Worm (Caenorhabditis elegans) whole organism, young adult: ENCODE measurements around the gene dsl-3.

Experiments used
- D2030.7 ChIP-seq: fragments of 200-800 bp; sonication (Bioruptor generic); IDR thresholded peaks from 2 replicates; pipeline ENCODE4 v1.3.6; 2022; ENCODE audit warnings: missing genetic modification reagents, missing genetic modification characterization, missing compliant biosample characterization
- F10E7.11 ChIP-seq: sonication (generic microtip); optimal IDR thresholded peaks from 2 replicates; lab custom pipeline; 2017; ENCODE audit warnings: mild to moderate bottlenecking, missing genetic modification characterization, moderate library complexity, missing compliant biosample characterization
- F33H1.4 ChIP-seq: fragments of 200-800 bp; sonication (Bioruptor generic); IDR thresholded peaks from 2 replicates; pipeline ENCODE4 v1.3.6; 2022; ENCODE audit warnings: missing genetic modification reagents, missing genetic modification characterization, missing compliant biosample characterization
- F37B4.10 ChIP-seq: fragments of 200-800 bp; sonication (Bioruptor generic); IDR thresholded peaks from 2 replicates; pipeline ENCODE4 v1.3.6; 2022; ENCODE audit warnings: missing genetic modification characterization, missing compliant biosample characterization
- F55B11.4 ChIP-seq: sonication (generic microtip); optimal IDR thresholded peaks from 2 replicates; lab custom pipeline; 2016; ENCODE audit warnings: missing compliant biosample characterization, missing genetic modification characterization, borderline replicate concordance; ENCODE audit not compliant: insufficient read depth
- F57A8.1 ChIP-seq: fragments of 200-800 bp; sonication (Bioruptor generic); optimal IDR thresholded peaks from 2 replicates; lab custom pipeline; 2018; ENCODE audit warnings: mild to moderate bottlenecking, missing genetic modification characterization, moderate library complexity, missing compliant biosample characterization
- F57C9.4 ChIP-seq: sonication (generic microtip); optimal IDR thresholded peaks from 2 replicates; lab custom pipeline; 2017; ENCODE audit warnings: mild to moderate bottlenecking, missing genetic modification characterization, missing compliant biosample characterization
- T26A5.8 ChIP-seq: sonication (generic microtip); optimal IDR thresholded peaks from 2 replicates; lab custom pipeline; 2016; ENCODE audit warnings: missing genetic modification characterization, missing compliant biosample characterization
- Y53F4B.3 ChIP-seq: fragments of 200-800 bp; sonication (Bioruptor generic); IDR thresholded peaks from 2 replicates; pipeline ENCODE4 v1.3.6; 2022; ENCODE audit warnings: missing genetic modification reagents, missing genetic modification characterization, missing compliant biosample characterization
- Y79H2A.3 ChIP-seq: fragments of 200-800 bp; sonication (Bioruptor generic); conservative IDR thresholded peaks from 2 replicates; pipeline ENCODE4 v1.3.6; 2022; ENCODE audit warnings: missing genetic modification reagents, missing genetic modification characterization, missing compliant biosample characterization
- ZK185.1 ChIP-seq: sonication (generic microtip); optimal IDR thresholded peaks from 2 replicates; lab custom pipeline; 2016; ENCODE audit warnings: mild to moderate bottlenecking, missing genetic modification characterization, missing compliant biosample characterization; ENCODE audit not compliant: poor library complexity, severe bottlenecking
- athp-1 ChIP-seq: sonication (generic microtip); optimal IDR thresholded peaks from 2 replicates; lab custom pipeline; 2017; ENCODE audit warnings: mild to moderate bottlenecking, missing genetic modification characterization, missing compliant biosample characterization
- cebp-1 ChIP-seq, 2 experiments: fragments of 200-800 bp in 1 of 2; sonication (Bioruptor generic) in 1 of 2; sonication (generic microtip) in 1 of 2; IDR thresholded peaks in 1 of 2; optimal IDR thresholded peaks in 1 of 2; 2 replicates each; pipeline versions ENCODE4 v1.3.6 to Lab custom; 2017 to 2022; ENCODE audit warnings: missing compliant biosample characterization in 2 of 2, missing genetic modification characterization in 2 of 2, mild to moderate bottlenecking in 1 of 2, missing genetic modification reagents in 1 of 2, moderate library complexity in 1 of 2
- ceh-100 ChIP-seq: fragments of 200-800 bp; sonication (Bioruptor generic); IDR thresholded peaks from 2 replicates; pipeline ENCODE4 v1.3.6; 2022; ENCODE audit warnings: missing genetic modification reagents, missing genetic modification characterization, missing compliant biosample characterization
- ceh-40 ChIP-seq: fragments of 200-800 bp; sonication (Bioruptor generic); IDR thresholded peaks from 2 replicates; pipeline ENCODE4 v1.3.6; 2022; ENCODE audit warnings: missing genetic modification characterization, missing compliant biosample characterization
- ceh-91 ChIP-seq: fragments of 200-800 bp; sonication (Bioruptor generic); IDR thresholded peaks from 2 replicates; pipeline ENCODE4 v1.3.6; 2022; ENCODE audit warnings: missing genetic modification reagents, missing genetic modification characterization, missing compliant biosample characterization
- egl-18 ChIP-seq: fragments of 200-800 bp; sonication (Bioruptor generic); IDR thresholded peaks from 2 replicates; pipeline ENCODE4 v1.3.6; 2022; ENCODE audit warnings: missing genetic modification reagents, missing genetic modification characterization, missing compliant biosample characterization
- egrh-3 ChIP-seq: fragments of 200-800 bp; sonication (Bioruptor generic); IDR thresholded peaks from 2 replicates; pipeline ENCODE4 v1.3.6; 2022; ENCODE audit warnings: missing genetic modification reagents, missing genetic modification characterization, missing compliant biosample characterization
- ekl-4 ChIP-seq: fragments of 200-800 bp; sonication (Bioruptor generic); IDR thresholded peaks from 2 replicates; pipeline ENCODE4 v1.3.6; 2022; ENCODE audit warnings: missing genetic modification reagents, missing genetic modification characterization, missing compliant biosample characterization
- fkh-3 ChIP-seq: sonication (generic microtip); optimal IDR thresholded peaks from 2 replicates; lab custom pipeline; 2016; ENCODE audit warnings: mild to moderate bottlenecking, missing genetic modification characterization, missing compliant biosample characterization
- him-1 ChIP-seq: sonication (generic microtip); optimal IDR thresholded peaks from 2 replicates; lab custom pipeline; 2016; ENCODE audit warnings: missing genotype, missing genetic modification reagents, missing genetic modification characterization, missing compliant biosample characterization
- hmg-1.2 ChIP-seq: fragments of 200-800 bp; sonication (Bioruptor generic); IDR thresholded peaks from 2 replicates; pipeline ENCODE4 v1.3.6; 2022; ENCODE audit warnings: missing genetic modification reagents, missing genetic modification characterization, missing compliant biosample characterization
- lin-40 ChIP-seq: sonication (generic microtip); optimal IDR thresholded peaks from 2 replicates; lab custom pipeline; 2016; ENCODE audit warnings: missing genetic modification characterization, mild to moderate bottlenecking, missing compliant biosample characterization, missing genotype, missing genetic modification reagents
- lin-54 ChIP-seq: fragments of 200-800 bp; sonication (Bioruptor generic); optimal IDR thresholded peaks from 2 replicates; lab custom pipeline; 2018; ENCODE audit warnings: mild to moderate bottlenecking, missing genetic modification characterization, missing compliant biosample characterization
- lir-1 ChIP-seq: fragments of 200-800 bp; sonication (Bioruptor generic); conservative IDR thresholded peaks from 2 replicates; pipeline ENCODE4 v1.3.6; 2022; ENCODE audit warnings: missing genetic modification reagents, missing genetic modification characterization, missing compliant biosample characterization
- lsl-1 ChIP-seq: fragments of 200-800 bp; sonication (Bioruptor generic); optimal IDR thresholded peaks from 2 replicates; lab custom pipeline; 2018; ENCODE audit warnings: mild to moderate bottlenecking, missing genetic modification characterization, moderate library complexity, missing compliant biosample characterization
- lsy-27 ChIP-seq: sonication (generic microtip); optimal IDR thresholded peaks from 2 replicates; lab custom pipeline; 2017; ENCODE audit warnings: missing genetic modification characterization, mild to moderate bottlenecking, missing compliant biosample characterization, antibody characterized with exemption, missing genotype, borderline replicate concordance; ENCODE audit not compliant: insufficient read depth
- mcd-1 ChIP-seq: fragments of 200-800 bp; sonication (Bioruptor generic); IDR thresholded peaks from 2 replicates; pipeline ENCODE4 v1.3.6; 2022; ENCODE audit warnings: missing genetic modification reagents, missing genetic modification characterization, missing compliant biosample characterization
- nfya-1 ChIP-seq: sonication (generic microtip); optimal IDR thresholded peaks from 2 replicates; lab custom pipeline; 2017; ENCODE audit warnings: antibody characterized with exemption, missing compliant biosample characterization, missing genetic modification characterization, borderline replicate concordance; ENCODE audit not compliant: insufficient read depth
- nfya-2 ChIP-seq: fragments of 200-800 bp; sonication (Bioruptor generic); IDR thresholded peaks from 2 replicates; pipeline ENCODE4 v1.3.6; 2022; ENCODE audit warnings: missing genetic modification reagents, missing genetic modification characterization, missing compliant biosample characterization
- pbrm-1 ChIP-seq: fragments of 200-800 bp; sonication (Bioruptor generic); IDR thresholded peaks from 2 replicates; pipeline ENCODE4 v1.3.6; 2022; ENCODE audit warnings: missing genetic modification reagents, missing genetic modification characterization, missing compliant biosample characterization
- pha-4 ChIP-seq: fragments of 150-350 bp; sonication (generic microtip); optimal IDR thresholded peaks from 2 replicates; lab custom pipeline; 2014; ENCODE audit warnings: missing biosample characterization, missing genetic modification reagents, missing genetic modification characterization
- rcor-1 ChIP-seq: fragments of 200-800 bp; sonication (Bioruptor generic); IDR thresholded peaks from 2 replicates; pipeline ENCODE4 v1.3.6; 2022; ENCODE audit warnings: missing genetic modification reagents, missing genetic modification characterization, missing compliant biosample characterization
- snpc-3.4 ChIP-seq: sonication (generic microtip); optimal IDR thresholded peaks from 2 replicates; lab custom pipeline; 2017; ENCODE audit warnings: missing genetic modification characterization, mild to moderate bottlenecking, missing compliant biosample characterization, antibody characterized with exemption, moderate library complexity, missing genotype, missing genetic modification reagents
- snpc-4 ChIP-seq, 5 experiments: fragments of 150-350 bp in 1 of 5; sonication (generic microtip) in 4 of 5; optimal IDR thresholded peaks; 2 replicates each; lab custom pipeline; 2014 to 2018; ENCODE audit warnings: missing genetic modification characterization in 5 of 5, missing biosample characterization in 3 of 5, antibody characterized with exemption in 2 of 5, mild to moderate bottlenecking in 2 of 5, missing compliant biosample characterization in 2 of 5, missing genotype in 2 of 5, moderate library complexity in 2 of 5, missing genetic modification reagents in 1 of 5
- sptf-2 ChIP-seq: fragments of 200-800 bp; sonication (Bioruptor generic); optimal IDR thresholded peaks from 2 replicates; lab custom pipeline; 2018; ENCODE audit warnings: mild to moderate bottlenecking, missing genetic modification characterization, missing compliant biosample characterization
- tbp1 ChIP-seq: fragments of 200-800 bp; sonication (Bioruptor generic); optimal IDR thresholded peaks from 2 replicates; lab custom pipeline; 2018; ENCODE audit warnings: mild to moderate bottlenecking, missing genetic modification characterization, missing compliant biosample characterization
- unc-130 ChIP-seq: sonication (generic microtip); optimal IDR thresholded peaks from 2 replicates; lab custom pipeline; 2016; ENCODE audit warnings: missing genetic modification reagents, missing genetic modification characterization, missing compliant biosample characterization
- unc-62 ChIP-seq: fragments of 150-350 bp; optimal IDR thresholded peaks from 2 replicates; lab custom pipeline; 2014; ENCODE audit warnings: missing biosample characterization, missing genetic modification reagents, missing genetic modification characterization
- ztf-22 ChIP-seq: fragments of 200-800 bp; sonication (Bioruptor generic); optimal IDR thresholded peaks from 2 replicates; lab custom pipeline; 2018; ENCODE audit warnings: mild to moderate bottlenecking, missing genetic modification characterization, moderate library complexity, missing compliant biosample characterization
- ztf-28 ChIP-seq: fragments of 200-800 bp; sonication (Bioruptor generic); IDR thresholded peaks from 2 replicates; pipeline ENCODE4 v1.3.6; 2022; ENCODE audit warnings: missing genetic modification reagents, missing genetic modification characterization, missing compliant biosample characterization
- ztf-3 ChIP-seq: fragments of 200-800 bp; sonication (Bioruptor generic); optimal IDR thresholded peaks from 2 replicates; lab custom pipeline; 2018; ENCODE audit warnings: mild to moderate bottlenecking, missing genetic modification characterization, missing compliant biosample characterization

dsl-3 gene

ce11 chrIV:1659045-1659741, 49.1 kb downstream of the dsl-3 start, which contains the start of gene rps-28 (continued):
- TF ChIP-seq nfya-2 (GFP tag; lab: Robert Waterston, UW) (no peak), ztf-28 (GFP tag; lab: Robert Waterston, UW) (peak; percentile 86; the same call in 1 of the 2 replicates), him-1 (tag; lab: Kevin White, UChicago) (peak; percentile 23), F33H1.4 (GFP tag; lab: Robert Waterston, UW) (peak; percentile 84), pbrm-1 (GFP tag; lab: Robert Waterston, UW) (peak; percentile 95), ztf-3 (GFP tag; lab: Kevin White, UChicago) (no peak), F57A8.1 (GFP tag; lab: Kevin White, UChicago) (no peak), unc-62 (GFP tag; lab: Kevin White, UChicago) (no peak), snpc-4 (GFP tag; optimal IDR thresholded peaks at IDR 0.05; lab: Kevin White, UChicago) (peak; percentile 67), snpc-4 (tag; optimal IDR thresholded peaks at IDR 0.05; lab: Kevin White, UChicago) (peak; percentile 80 to 86 (median 82)), F10E7.11 (tag; lab: Kevin White, UChicago) (no peak), lin-40 (tag; lab: Kevin White, UChicago) (peak; percentile 94), ZK185.1 (tag; lab: Kevin White, UChicago) (peak; percentile 90), unc-130 (GFP tag; lab: Kevin White, UChicago) (peak; percentile 81), Y53F4B.3 (GFP tag; lab: Robert Waterston, UW) (peak; percentile 84), fkh-3 (tag; lab: Kevin White, UChicago) (no peak), lin-54 (GFP tag; lab: Kevin White, UChicago) (peak; percentile 94), pha-4 (tag; lab: Kevin White, UChicago) (peak; percentile 93), egl-18 (GFP tag; lab: Robert Waterston, UW) (no peak)

ce11 chrIV:1659978-1660377, 49.9 kb downstream of the dsl-3 start, which contains the start of gene Y41D4B.4:
Gene Y41D4B.4 (plus strand): TSS chrIV:1660110.
- no peak for TF ChIP-seq nfya-2 (GFP tag; lab: Robert Waterston, UW)
- TF ChIP-seq nfya-1 (tag; lab: Kevin White, UChicago): no peak
- no peak for TF ChIP-seq unc-130 (GFP tag; lab: Kevin White, UChicago)
- no peak for TF ChIP-seq tbp1
- no peak for TF ChIP-seq T26A5.8 (tag; lab: Kevin White, UChicago)
- no peak for TF ChIP-seq him-1 (tag; lab: Kevin White, UChicago)
- TF ChIP-seq athp-1 (tag; lab: Kevin White, UChicago): peak; percentile 2
- TF ChIP-seq ceh-91 (GFP tag; lab: Robert Waterston, UW): no peak
- peak; percentile 16; the same call in 1 of the 2 replicates for TF ChIP-seq mcd-1 (GFP tag; lab: Robert Waterston, UW)
- TF ChIP-seq D2030.7 (GFP tag; lab: Robert Waterston, UW): peak; percentile 13; the same call in 1 of the 2 replicates
- TF ChIP-seq egrh-3 (GFP tag; lab: Robert Waterston, UW): no peak
- no peak for TF ChIP-seq Y53F4B.3 (GFP tag; lab: Robert Waterston, UW)
- TF ChIP-seq ztf-22: no peak
- no peak for TF ChIP-seq F57C9.4 (tag; lab: Kevin White, UChicago)
- no peak for TF ChIP-seq lsl-1 (GFP tag; lab: Kevin White, UChicago)
- no peak for TF ChIP-seq pha-4 (tag; lab: Kevin White, UChicago)
- no peak for TF ChIP-seq lir-1 (GFP tag; lab: Robert Waterston, UW)
- no peak for TF ChIP-seq F37B4.10 (GFP tag; lab: Robert Waterston, UW)
- no peak for TF ChIP-seq sptf-2 (GFP tag; lab: Kevin White, UChicago)
- TF ChIP-seq ekl-4 (GFP tag; lab: Robert Waterston, UW): peak; percentile 32; the same call in 1 of the 2 replicates
- TF ChIP-seq lin-40 (tag; lab: Kevin White, UChicago): no peak
- TF ChIP-seq Y79H2A.3 (GFP tag; lab: Robert Waterston, UW): no peak
- 0 out of 2 replicates have a peak, but pooled peaks have one; percentile 18 for TF ChIP-seq ceh-100 (GFP tag; lab: Robert Waterston, UW)
- peak; percentile 44; the same call in 1 of the 2 replicates for TF ChIP-seq rcor-1 (GFP tag; lab: Robert Waterston, UW)
- no peak for TF ChIP-seq snpc-3.4 (tag; lab: Kevin White, UChicago)
- no peak for TF ChIP-seq cebp-1 (GFP tag; IDR thresholded peaks at IDR 0.05; lab: Robert Waterston, UW)
- no peak for TF ChIP-seq cebp-1 (tag; optimal IDR thresholded peaks at IDR 0.05; lab: Kevin White, UChicago)
- no peak for TF ChIP-seq snpc-4 (GFP tag; optimal IDR thresholded peaks at IDR 0.05; lab: Kevin White, UChicago)
- TF ChIP-seq snpc-4 (tag; optimal IDR thresholded peaks at IDR 0.05; lab: Kevin White, UChicago): no peak
- no peak for TF ChIP-seq lsy-27
- 0 out of 2 replicates have a peak, but pooled peaks have one; percentile 12 for TF ChIP-seq hmg-1.2 (GFP tag; lab: Robert Waterston, UW)
- no peak for TF ChIP-seq ceh-40 (GFP tag; lab: Robert Waterston, UW)
- no peak for TF ChIP-seq F55B11.4 (tag; lab: Kevin White, UChicago)
